Fruit fly (Drosophila melanogaster) whole organism, embryonic: ENCODE measurements around the gene CG14022.

Source experiments
- CG10431 ChIP-seq: fragments of 200-800 bp; sonication (Bioruptor generic); optimal IDR thresholded peaks from 3 replicates; lab custom pipeline; 2018; ENCODE audit warnings: missing biosample characterization, mild to moderate bottlenecking, missing genetic modification characterization
- CG11247 ChIP-seq: fragments of 200-800 bp; sonication (Bioruptor generic); IDR thresholded peaks from 2 replicates; pipeline ENCODE4 v1.3.6; 2022; ENCODE audit warnings: missing biosample characterization, missing genetic modification characterization
- CG12236 ChIP-seq: fragments of 200-800 bp; sonication (Bioruptor generic); optimal IDR thresholded peaks from 2 replicates; lab custom pipeline; 2016; ENCODE audit warnings: missing biosample characterization, missing genetic modification characterization
- CG1233 ChIP-seq: fragments of 200-800 bp; sonication (Bioruptor generic); optimal IDR thresholded peaks from 4 replicates; lab custom pipeline; 2018; ENCODE audit warnings: missing biosample characterization, mild to moderate bottlenecking, missing genetic modification characterization
- CG14667 ChIP-seq: fragments of 200-800 bp; sonication (Bioruptor generic); IDR thresholded peaks from 2 replicates; pipeline ENCODE4 v1.3.6; 2022; ENCODE audit warnings: missing biosample characterization, missing genetic modification characterization
- CG14710 ChIP-seq: fragments of 200-800 bp; sonication (Bioruptor generic); optimal IDR thresholded peaks from 3 replicates; lab custom pipeline; 2019; ENCODE audit warnings: missing biosample characterization, mild to moderate bottlenecking, missing genetic modification characterization, moderate library complexity
- CG15011 ChIP-seq: fragments of 200-800 bp; sonication (Bioruptor generic); optimal IDR thresholded peaks from 3 replicates; lab custom pipeline; 2018; ENCODE audit warnings: missing biosample characterization, mild to moderate bottlenecking, missing genetic modification characterization
- CG16813 ChIP-seq: fragments of 200-800 bp; sonication (Bioruptor generic); IDR thresholded peaks from 3 replicates; pipeline ENCODE4 v1.3.6; 2022; ENCODE audit warnings: missing biosample characterization, missing genetic modification characterization; ENCODE audit not compliant: partially characterized antibody
- CG16863 ChIP-seq: fragments of 200-800 bp; sonication (Bioruptor generic); optimal IDR thresholded peaks from 3 replicates; lab custom pipeline; 2016; ENCODE audit warnings: missing biosample characterization, missing genetic modification characterization
- CG17385 ChIP-seq: fragments of 200-800 bp; sonication (Bioruptor generic); optimal IDR thresholded peaks from 3 replicates; lab custom pipeline; 2018; ENCODE audit warnings: missing biosample characterization, mild to moderate bottlenecking, missing genetic modification characterization
- CG17829 ChIP-seq: fragments of 200-800 bp; optimal IDR thresholded peaks from 2 replicates; lab custom pipeline; 2019; ENCODE audit warnings: missing biosample characterization, mild to moderate bottlenecking, missing genetic modification characterization, moderate library complexity
- CG18011 ChIP-seq: fragments of 200-800 bp; sonication (Bioruptor generic); optimal IDR thresholded peaks from 2 replicates; lab custom pipeline; 2017; ENCODE audit warnings: missing biosample characterization, missing genetic modification characterization, mild to moderate bottlenecking, moderate library complexity, missing genotype
- CG2712 ChIP-seq: fragments of 200-800 bp; optimal IDR thresholded peaks from 3 replicates; lab custom pipeline; 2019; ENCODE audit warnings: missing biosample characterization, mild to moderate bottlenecking, missing genetic modification characterization, moderate library complexity
- CG30020 ChIP-seq: fragments of 200-800 bp; optimal IDR thresholded peaks from 2 replicates; lab custom pipeline; 2019; ENCODE audit warnings: missing biosample characterization, mild to moderate bottlenecking, missing genetic modification characterization, moderate library complexity
- CG31365 ChIP-seq: fragments of 200-800 bp; sonication (Bioruptor generic); optimal IDR thresholded peaks from 2 replicates; lab custom pipeline; 2018; ENCODE audit warnings: missing biosample characterization, mild to moderate bottlenecking, missing genetic modification characterization
- CG31388 ChIP-seq: fragments of 200-800 bp; sonication (Bioruptor generic); optimal IDR thresholded peaks from 2 replicates; lab custom pipeline; 2016; ENCODE audit warnings: missing biosample characterization, missing genetic modification characterization
- CG34376 ChIP-seq: fragments of 200-800 bp; sonication (Bioruptor generic); optimal IDR thresholded peaks from 2 replicates; lab custom pipeline; 2018; ENCODE audit warnings: missing biosample characterization, mild to moderate bottlenecking, missing genetic modification characterization
- CG3847 ChIP-seq: fragments of 200-800 bp; sonication (Bioruptor generic); IDR thresholded peaks from 2 replicates; pipeline ENCODE4 v1.3.6; 2022; ENCODE audit warnings: missing biosample characterization, missing genetic modification characterization
- CG4282 ChIP-seq: fragments of 200-800 bp; sonication (Bioruptor generic); optimal IDR thresholded peaks from 2 replicates; lab custom pipeline; 2016; ENCODE audit warnings: missing biosample characterization, missing genetic modification characterization
- CG7963 ChIP-seq: fragments of 200-800 bp; sonication (Bioruptor generic); IDR thresholded peaks from 3 replicates; pipeline ENCODE4 v1.3.6; 2022; ENCODE audit warnings: missing biosample characterization, missing genetic modification characterization; ENCODE audit not compliant: partially characterized antibody
- CG8388 ChIP-seq: fragments of 200-800 bp; sonication (Bioruptor generic); optimal IDR thresholded peaks from 2 replicates; lab custom pipeline; 2019; ENCODE audit warnings: missing biosample characterization, mild to moderate bottlenecking, missing genetic modification characterization, moderate library complexity
- CG9215 ChIP-seq: fragments of 200-800 bp; sonication (Bioruptor generic); IDR thresholded peaks from 2 replicates; pipeline ENCODE4 v1.3.6; 2022; ENCODE audit warnings: missing biosample characterization, missing genetic modification characterization
- CG9932 ChIP-seq: fragments of 200-800 bp; sonication (Bioruptor generic); IDR thresholded peaks from 2 replicates; pipeline ENCODE4 v1.3.6; 2022; ENCODE audit warnings: missing biosample characterization, missing genetic modification characterization
- CrebB ChIP-seq: fragments of 200-800 bp; sonication (Bioruptor generic); optimal IDR thresholded peaks from 3 replicates; lab custom pipeline; 2018; ENCODE audit warnings: missing biosample characterization, mild to moderate bottlenecking, missing genetic modification characterization
- Doc2 ChIP-seq: fragments of 200-800 bp; sonication (Bioruptor generic); IDR thresholded peaks from 2 replicates; pipeline ENCODE4 v1.3.6; 2022; ENCODE audit warnings: missing biosample characterization, missing genetic modification characterization
- Ets97D ChIP-seq: fragments of 200-800 bp; sonication (Bioruptor generic); optimal IDR thresholded peaks from 3 replicates; lab custom pipeline; 2016; ENCODE audit warnings: missing biosample characterization, missing genetic modification characterization
- HLH3B ChIP-seq: fragments of 200-800 bp; sonication (Bioruptor generic); IDR thresholded peaks from 2 replicates; pipeline ENCODE4 v1.3.6; 2022; ENCODE audit warnings: missing biosample characterization, missing genetic modification characterization
- HLH54F ChIP-seq: fragments of 200-800 bp; sonication (Bioruptor generic); optimal IDR thresholded peaks from 3 replicates; lab custom pipeline; 2016; ENCODE audit warnings: missing biosample characterization, missing genetic modification characterization
- Hr51 ChIP-seq, 2 experiments: fragments of 200-800 bp; sonication (Bioruptor generic); optimal IDR thresholded peaks; 2 replicates in 1 of 2; 3 replicates in 1 of 2; lab custom pipeline; 2016 to 2018; ENCODE audit warnings: missing biosample characterization in 2 of 2, missing genetic modification characterization in 2 of 2, mild to moderate bottlenecking in 1 of 2, moderate library complexity in 1 of 2
- Jarid2 ChIP-seq: fragments of 200-800 bp; sonication (Bioruptor generic); optimal IDR thresholded peaks from 3 replicates; lab custom pipeline; 2017; ENCODE audit warnings: mild to moderate bottlenecking, missing biosample characterization, missing genetic modification reagents, missing genetic modification characterization
- NFAT ChIP-seq: fragments of 200-800 bp; sonication (Bioruptor generic); IDR thresholded peaks from 2 replicates; pipeline ENCODE4 v1.3.6; 2022; ENCODE audit warnings: missing biosample characterization, missing genetic modification characterization
- Opbp ChIP-seq: fragments of 200-800 bp; sonication (Bioruptor generic); IDR thresholded peaks from 3 replicates; pipeline ENCODE4 v1.3.6; 2022; ENCODE audit warnings: missing biosample characterization, missing genetic modification characterization; ENCODE audit not compliant: partially characterized antibody
- Rx ChIP-seq: fragments of 200-800 bp; sonication (Bioruptor generic); IDR thresholded peaks from 2 replicates; pipeline ENCODE4 v1.3.6; 2022; ENCODE audit warnings: missing biosample characterization, missing genetic modification characterization
- Side ChIP-seq: fragments of 200-800 bp; sonication (Bioruptor generic); optimal IDR thresholded peaks from 2 replicates; lab custom pipeline; 2016; ENCODE audit warnings: missing biosample characterization, missing genetic modification characterization
- Spps ChIP-seq: fragments of 200-800 bp; sonication (Bioruptor generic); optimal IDR thresholded peaks from 2 replicates; lab custom pipeline; 2018; ENCODE audit warnings: missing biosample characterization, mild to moderate bottlenecking, missing genetic modification characterization
- corto ChIP-seq: fragments of 200-800 bp; sonication (Bioruptor generic); optimal IDR thresholded peaks from 2 replicates; lab custom pipeline; 2016; ENCODE audit warnings: missing biosample characterization, mild to moderate bottlenecking, missing genetic modification characterization, moderate library complexity
- ems ChIP-seq: fragments of 200-800 bp; sonication (Bioruptor generic); optimal IDR thresholded peaks from 3 replicates; lab custom pipeline; 2016; ENCODE audit warnings: missing biosample characterization, missing genetic modification characterization
- fru ChIP-seq: fragments of >200 bp; optimal IDR thresholded peaks from 2 replicates; lab custom pipeline; 2017
- gcm2 ChIP-seq: fragments of 200-800 bp; sonication (Bioruptor generic); optimal IDR thresholded peaks from 2 replicates; lab custom pipeline; 2016; ENCODE audit warnings: missing biosample characterization, missing genetic modification characterization
- kni ChIP-seq: fragments of 200-800 bp; sonication (Bioruptor generic); optimal IDR thresholded peaks from 3 replicates; lab custom pipeline; 2017; ENCODE audit warnings: mild to moderate bottlenecking, missing biosample characterization, missing genetic modification reagents, missing genetic modification characterization
- lab ChIP-seq: fragments of 200-800 bp; sonication (Bioruptor generic); optimal IDR thresholded peaks from 3 replicates; lab custom pipeline; 2017; ENCODE audit warnings: missing biosample characterization, missing genetic modification characterization, mild to moderate bottlenecking, moderate library complexity, missing genetic modification reagents
- lmd ChIP-seq: fragments of 200-800 bp; sonication (Bioruptor generic); IDR thresholded peaks from 2 replicates; pipeline ENCODE4 v1.3.6; 2022; ENCODE audit warnings: missing biosample characterization, missing genetic modification characterization
- phol ChIP-seq: fragments of 200-800 bp; sonication (Bioruptor generic); optimal IDR thresholded peaks from 3 replicates; lab custom pipeline; 2018; ENCODE audit warnings: missing biosample characterization, mild to moderate bottlenecking, missing genetic modification characterization, moderate library complexity
- row ChIP-seq: fragments of 200-800 bp; sonication (Bioruptor generic); IDR thresholded peaks from 3 replicates; pipeline ENCODE4 v1.3.6; 2022; ENCODE audit warnings: missing biosample characterization, missing genetic modification characterization
- shn ChIP-seq: fragments of 200-800 bp; sonication (Bioruptor generic); optimal IDR thresholded peaks from 3 replicates; lab custom pipeline; 2016; ENCODE audit warnings: missing biosample characterization, missing genetic modification characterization
- sim ChIP-seq: fragments of 200-800 bp; sonication (Bioruptor generic); IDR thresholded peaks from 2 replicates; pipeline ENCODE4 v1.3.6; 2022; ENCODE audit warnings: missing biosample characterization, missing genetic modification characterization
- slou ChIP-seq: fragments of 200-800 bp; sonication (Bioruptor generic); optimal IDR thresholded peaks from 3 replicates; lab custom pipeline; 2016; ENCODE audit warnings: missing biosample characterization, missing genetic modification characterization
- sr ChIP-seq: fragments of 200-800 bp; sonication (Bioruptor generic); IDR thresholded peaks from 3 replicates; pipeline ENCODE4 v1.3.6; 2022; ENCODE audit warnings: missing biosample characterization, missing genetic modification characterization
- stwl ChIP-seq: fragments of 200-800 bp; sonication (Bioruptor generic); optimal IDR thresholded peaks from 3 replicates; lab custom pipeline; 2018; ENCODE audit warnings: missing biosample characterization, mild to moderate bottlenecking, missing genetic modification characterization, moderate library complexity
- tin ChIP-seq: fragments of 200-800 bp; sonication (Bioruptor generic); optimal IDR thresholded peaks from 3 replicates; lab custom pipeline; 2016; ENCODE audit warnings: missing biosample characterization, missing genetic modification characterization

The CG14022 gene

DNA sequence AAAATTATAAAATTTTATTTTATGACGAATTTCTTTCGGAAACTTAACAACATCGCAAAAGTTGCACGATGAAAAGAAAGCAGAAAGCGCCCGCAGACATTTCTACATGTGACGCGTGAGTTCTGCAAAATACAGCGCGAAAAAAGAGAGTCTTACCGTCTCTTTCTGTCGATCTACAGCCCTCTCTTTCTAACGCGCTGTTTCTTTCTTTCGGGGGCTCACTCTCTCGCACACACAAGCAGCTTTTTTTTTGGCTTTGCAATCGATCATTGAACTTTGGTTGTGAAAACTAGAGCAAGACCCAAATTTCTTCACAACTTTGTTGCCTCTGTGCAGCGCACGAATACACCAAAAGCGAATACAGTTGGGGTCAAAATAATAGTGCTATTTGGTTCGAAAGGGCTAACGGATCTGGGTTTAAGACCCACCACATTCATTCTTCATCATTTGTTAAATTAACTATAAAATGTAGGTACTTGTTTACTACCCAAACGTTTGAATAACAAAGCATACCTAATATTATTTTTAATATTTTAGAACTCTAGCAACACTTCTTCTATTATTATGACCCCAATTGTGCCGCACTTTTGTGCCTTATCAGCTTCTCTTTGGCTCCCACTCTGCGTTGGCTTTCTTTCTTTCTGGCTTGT is 29.6 kb downstream of the CG14022 start (continued):
- TF ChIP-seq fru (lab: Kevin White, UChicago) (no peak), CG12236 (GFP tag; lab: Kevin White, UChicago) (peak; percentile 40), slou (GFP tag; lab: Kevin White, UChicago) (no peak), Hr51 (GFP tag; optimal IDR thresholded peaks at IDR 0.05; lab: Kevin White, UChicago) (peak in 1 of 2 experiments; percentile 90), CG3847 (GFP tag; lab: Robert Waterston, UW) (no peak), CG14710 (tag; lab: Kevin White, UChicago) (peak; percentile 76), stwl (tag; lab: Kevin White, UChicago) (no peak), Opbp (GFP tag; lab: Robert Waterston, UW) (no peak), CG16813 (GFP tag; lab: Robert Waterston, UW) (no peak), CG30020 (peak; percentile 62), CG17829 (tag; lab: Kevin White, UChicago) (peak; percentile 87), CG16863 (GFP tag; lab: Kevin White, UChicago) (peak; percentile 65), sr (GFP tag; lab: Robert Waterston, UW) (peak; percentile 38; the same call in 1 of the 3 replicates), NFAT (GFP tag; lab: Robert Waterston, UW) (no peak), lmd (GFP tag; lab: Robert Waterston, UW) (peak; percentile 79), CG17385 (GFP tag; lab: Kevin White, UChicago) (peak; percentile 89), ems (GFP tag; lab: Kevin White, UChicago) (peak; percentile 69), CG14667 (GFP tag; lab: Robert Waterston, UW) (peak; percentile 46), gcm2 (GFP tag; lab: Kevin White, UChicago) (peak; percentile 70), lab (GFP tag; lab: Kevin White, UChicago) (peak; percentile 81), CG18011 (peak; percentile 57), CG9932 (GFP tag; lab: Robert Waterston, UW) (peak; percentile 66), CG8388 (GFP tag; lab: Kevin White, UChicago) (peak; percentile 94), Jarid2 (GFP tag; lab: Kevin White, UChicago) (peak; percentile 52), corto (GFP tag; lab: Kevin White, UChicago) (peak; percentile 53), CG11247 (GFP tag; lab: Robert Waterston, UW) (peak; percentile 57; the same call in 1 of the 2 replicates), Ets97D (GFP tag; lab: Kevin White, UChicago) (no peak), Side (GFP tag; lab: Kevin White, UChicago) (no peak), phol (tag; lab: Kevin White, UChicago) (peak; percentile 89), Doc2 (GFP tag; lab: Robert Waterston, UW) (no peak), CG4282 (GFP tag; lab: Kevin White, UChicago) (no peak), CG9215 (GFP tag; lab: Robert Waterston, UW) (peak; percentile 20; the same call in 1 of the 2 replicates), CG34376 (GFP tag; lab: Kevin White, UChicago) (no peak), kni (GFP tag; lab: Kevin White, UChicago) (peak; percentile 19), tin (GFP tag; lab: Kevin White, UChicago) (peak; percentile 82), HLH3B (GFP tag; lab: Robert Waterston, UW) (peak; percentile 86), row (peak; percentile 96), CrebB (peak; percentile 86), CG31365 (tag; lab: Kevin White, UChicago) (peak; percentile 8), HLH54F (GFP tag; lab: Kevin White, UChicago) (peak; percentile 46), Spps (tag; lab: Kevin White, UChicago) (peak; percentile 70), Rx (peak; percentile 34; the same call in 1 of the 2 replicates), CG31388 (no peak), CG10431 (GFP tag; lab: Kevin White, UChicago) (peak; percentile 62), CG1233 (GFP tag; lab: Kevin White, UChicago) (peak; percentile 67), CG7963 (no peak), CG15011 (GFP tag; lab: Kevin White, UChicago) (peak; percentile 64), sim (GFP tag; lab: Robert Waterston, UW) (peak; percentile 60; the same call in 1 of the 2 replicates), shn (GFP tag; lab: Kevin White, UChicago) (peak; percentile 59), CG2712 (tag; lab: Kevin White, UChicago) (peak; percentile 88)
